Worm (Caenorhabditis elegans) whole organism, L1 larva: ENCODE data around the gene F02C9.2.

Experiments
- aly-2 ChIP-seq: fragments of 150-350 bp; optimal IDR thresholded peaks from 2 replicates; lab custom pipeline; 2014; ENCODE audit warnings: missing biosample characterization, missing genetic modification characterization
- ceh-82 ChIP-seq, 3 experiments: fragments of 150-350 bp in 1 of 3; sonication (generic microtip) in 2 of 3; optimal IDR thresholded peaks; 2 replicates each; lab custom pipeline; 2014 to 2017; ENCODE audit warnings: missing biosample characterization in 3 of 3, missing genetic modification characterization in 3 of 3
- ces-1 ChIP-seq: fragments of 150-350 bp; optimal IDR thresholded peaks from 2 replicates; lab custom pipeline; 2014; ENCODE audit warnings: missing biosample characterization, missing genetic modification reagents, missing genetic modification characterization
- dpl-1 ChIP-seq, 3 experiments: fragments of 150-350 bp in 2 of 3; sonication (generic microtip) in 1 of 3; optimal IDR thresholded peaks; 2 replicates each; lab custom pipeline; 2014 to 2017; ENCODE audit warnings: missing biosample characterization in 3 of 3, missing genetic modification characterization in 3 of 3, missing genetic modification reagents in 3 of 3
- elt-2 ChIP-seq: sonication (generic microtip); optimal IDR thresholded peaks from 2 replicates; lab custom pipeline; 2016; ENCODE audit warnings: missing genetic modification characterization, mild to moderate bottlenecking, inconsistent platforms, missing compliant biosample characterization, missing genetic modification reagents
- elt-3 ChIP-seq, 6 experiments: fragments of 150-350 bp in 1 of 6; sonication (generic microtip); optimal IDR thresholded peaks; 2 replicates each; lab custom pipeline; 2017 to 2018; ENCODE audit warnings: missing biosample characterization in 6 of 6, missing genetic modification characterization in 6 of 6, inconsistent platforms in 1 of 6
- grh-1 ChIP-seq: fragments of 200-800 bp; sonication (Bioruptor generic); IDR thresholded peaks from 2 replicates; pipeline ENCODE4 v1.3.6; 2022; ENCODE audit warnings: missing genetic modification reagents, missing genetic modification characterization, missing compliant biosample characterization
- lin-39 ChIP-seq: fragments of 150-350 bp; optimal IDR thresholded peaks from 2 replicates; lab custom pipeline; 2014; ENCODE audit warnings: missing biosample characterization, missing genetic modification reagents, missing genetic modification characterization
- snpc-4 ChIP-seq: fragments of 150-350 bp; optimal IDR thresholded peaks from 2 replicates; lab custom pipeline; 2014; ENCODE audit warnings: missing biosample characterization, missing genetic modification characterization
- unc-62 ChIP-seq: fragments of 150-350 bp; optimal IDR thresholded peaks from 2 replicates; lab custom pipeline; 2014; ENCODE audit warnings: missing biosample characterization, missing genetic modification reagents, missing genetic modification characterization

DNA sequence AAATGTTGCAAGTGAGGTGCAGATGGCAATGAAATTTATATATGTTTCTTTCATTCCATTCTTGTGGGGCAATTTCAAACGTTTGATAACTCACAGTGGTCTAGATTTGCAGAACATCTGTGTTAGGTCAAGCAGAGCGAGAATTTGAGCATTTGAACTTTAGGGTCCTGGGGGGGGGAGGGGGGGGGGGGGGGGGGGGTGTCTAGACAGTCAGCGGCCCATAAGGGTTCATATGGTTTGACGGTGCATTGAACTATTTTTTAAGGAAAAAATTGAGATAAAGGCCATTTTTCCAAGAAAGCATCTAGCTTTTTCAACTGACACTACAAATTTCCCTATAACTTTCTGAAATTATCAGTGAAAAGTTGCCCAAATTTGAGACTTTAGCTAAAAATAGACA lies 52.4 kb downstream of the F02C9.2 start:
- no peak for TF ChIP-seq ces-1
- TF ChIP-seq grh-1 (GFP tag; lab: Robert Waterston, UW) = no peak
- TF ChIP-seq lin-39 (tag; lab: Kevin White, UChicago) = no peak
- no peak for TF ChIP-seq elt-3 (tag; optimal IDR thresholded peaks at IDR 0.05; lab: Kevin White, UChicago)
- TF ChIP-seq dpl-1 (GFP tag; optimal IDR thresholded peaks at IDR 0.05; lab: Kevin White, UChicago) = no peak
- no peak for TF ChIP-seq ceh-82 (tag; optimal IDR thresholded peaks at IDR 0.05; lab: Kevin White, UChicago)
- no peak for TF ChIP-seq unc-62 (GFP tag; lab: Kevin White, UChicago)
- TF ChIP-seq aly-2 = no peak
- TF ChIP-seq elt-2 (tag; lab: Kevin White, UChicago) = no peak
- TF ChIP-seq snpc-4 (tag; lab: Kevin White, UChicago) = no peak
